Fruit fly (Drosophila melanogaster): ENCODE data around the gene Sytalpha.

The Sytalpha gene

DNA sequence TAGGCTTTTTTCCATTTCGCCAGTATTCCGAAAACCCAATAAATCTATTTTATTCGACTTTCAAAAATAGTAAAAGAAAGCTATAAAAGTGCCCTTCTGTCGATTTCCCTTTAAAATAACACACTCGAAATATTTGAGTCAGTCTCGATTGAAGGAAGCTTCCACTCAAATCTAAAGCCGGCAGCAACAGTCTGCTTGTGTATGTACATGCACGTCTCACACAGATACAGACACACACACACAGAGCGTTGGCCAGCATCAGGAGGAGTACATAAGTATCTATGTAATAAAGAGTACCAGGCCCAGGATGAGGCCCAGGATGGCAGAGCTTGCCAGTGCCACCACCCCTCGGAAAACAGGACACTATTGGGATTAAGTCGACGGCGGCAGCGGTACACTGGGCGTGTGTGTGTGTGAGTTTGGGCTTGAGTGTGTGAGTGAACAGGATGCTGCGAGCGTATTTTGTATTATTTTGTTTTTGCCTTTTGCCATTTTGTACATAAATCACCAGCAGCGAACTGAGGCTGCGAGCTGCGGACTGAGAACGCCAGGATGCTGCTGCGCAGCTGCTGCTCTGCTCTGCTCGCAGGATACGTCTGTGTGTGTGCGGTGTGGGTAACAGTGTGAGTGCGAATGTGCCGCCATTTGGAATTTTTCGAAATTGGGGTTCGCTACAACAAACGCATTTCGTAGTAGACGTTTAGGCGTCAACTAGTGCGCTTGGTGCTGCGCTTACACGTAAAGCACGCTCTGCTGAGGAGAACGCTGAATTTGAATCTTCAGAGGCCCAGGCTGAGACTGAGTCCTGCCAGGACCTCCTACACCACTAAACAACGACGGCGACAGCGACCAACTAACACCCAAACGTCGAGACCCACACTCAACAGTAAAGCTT lies 31.7 kb upstream of the Sytalpha start (continued):
- TF ChIP-seq z (GFP tag; IDR thresholded peaks at IDR 0.05) (peak; percentile 92), CG13894 (tag; optimal IDR thresholded peaks at IDR 0.05) (peak; percentile 39), ci (GFP tag; IDR thresholded peaks at IDR 0.05) (peak; percentile 34; the same call in 1 of the 3 replicates), CG1602 (GFP tag; optimal IDR thresholded peaks at IDR 0.05) (no peak), mirr (GFP tag; optimal IDR thresholded peaks at IDR 0.05) (peak; percentile 34), ewg (GFP tag; optimal IDR thresholded peaks at IDR 0.05) (peak; percentile 7), chinmo (GFP tag; IDR thresholded peaks at IDR 0.05; ENCODE audit: partially characterized antibody) (0 out of 4 replicates have a peak, but pooled peaks have one; percentile 52), Sry-β (GFP tag; optimal IDR thresholded peaks at IDR 0.05) (no peak), Myb (GFP tag; optimal IDR thresholded peaks at IDR 0.05) (no peak), Deaf1 (tag; optimal IDR thresholded peaks at IDR 0.05) (peak; percentile 7), CG12942 (GFP tag; optimal IDR thresholded peaks at IDR 0.05) (no peak), CG17361 (GFP tag; IDR thresholded peaks at IDR 0.05) (no peak), gt (GFP tag; IDR thresholded peaks at IDR 0.05) (no peak), br (optimal IDR thresholded peaks at IDR 0.05) (no peak), CG11560 (tag; IDR thresholded peaks at IDR 0.05) (no peak), lilli (GFP tag; optimal IDR thresholded peaks at IDR 0.05) (no peak), E2f1 (GFP tag; IDR thresholded peaks at IDR 0.05) (no peak), BEAF-32 (GFP tag; optimal IDR thresholded peaks at IDR 0.05) (no peak), CG5180 (GFP tag; optimal IDR thresholded peaks at IDR 0.05) (no peak), CG14441 (GFP tag; IDR thresholded peaks at IDR 0.05) (no peak)

DNA sequence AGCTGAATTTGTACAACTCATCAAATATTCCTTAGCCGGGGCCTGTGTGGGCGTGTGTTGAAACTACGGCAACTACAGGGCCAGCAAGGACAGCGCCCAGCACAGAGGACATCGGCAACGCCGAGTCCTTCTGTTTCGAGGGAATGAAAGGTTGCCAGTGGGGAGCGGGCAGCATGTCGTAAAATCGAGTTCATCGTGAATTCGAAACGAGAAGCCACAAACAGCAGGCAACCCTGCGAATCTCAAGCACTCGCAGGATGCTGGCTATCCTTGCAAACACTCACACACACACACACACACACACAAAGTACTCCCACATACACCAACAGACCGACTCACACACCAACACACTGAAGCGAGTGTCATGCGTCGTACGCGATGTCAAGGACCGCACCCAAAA lies 30.1 kb upstream of the Sytalpha start:
- TF ChIP-seq Med (GFP tag) (peak; percentile 68), CG6272 (GFP tag; IDR thresholded peaks at IDR 0.05) (no peak), Dbx (GFP tag; IDR thresholded peaks at IDR 0.05) (0 out of 3 replicates have a peak, but pooled peaks have one; percentile 20), cg (GFP tag; optimal IDR thresholded peaks at IDR 0.05) (peak; percentile 21), Deaf1 (tag; optimal IDR thresholded peaks at IDR 0.05) (peak; percentile 45), chm (GFP tag; IDR thresholded peaks at IDR 0.05) (0 out of 2 replicates have a peak, but pooled peaks have one; percentile 28), chinmo (GFP tag; IDR thresholded peaks at IDR 0.05; ENCODE audit: partially characterized antibody) (0 out of 4 replicates have a peak, but pooled peaks have one; percentile 61), CG17361 (GFP tag; IDR thresholded peaks at IDR 0.05) (no peak), Adf1 (GFP tag; IDR thresholded peaks at IDR 0.05) (peak; percentile 30; the same call in 1 of the 2 replicates), h (optimal IDR thresholded peaks at IDR 0.05) (no peak), abd-A (tag; optimal IDR thresholded peaks at IDR 0.05) (peak; percentile 72)

DNA sequence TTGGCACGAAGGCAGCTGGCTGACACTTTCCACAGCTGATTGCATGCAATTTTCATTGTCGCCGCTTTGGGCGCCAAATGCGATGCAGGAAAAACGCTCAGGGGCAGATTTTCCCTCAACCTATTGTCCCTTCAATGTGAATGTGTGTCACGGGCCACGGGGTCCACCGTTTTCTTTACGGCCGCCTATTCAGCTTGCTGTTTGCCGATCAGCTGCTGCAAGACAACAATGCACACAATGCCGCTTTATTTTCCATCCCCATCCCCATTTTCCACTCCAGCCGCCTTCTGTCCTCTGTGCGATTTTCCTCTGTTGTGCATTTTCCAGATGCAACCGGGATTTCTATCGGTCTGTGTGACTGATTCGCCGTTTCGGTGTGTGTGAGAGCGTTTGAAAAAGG lies 27.4 kb upstream of the Sytalpha start:
- TF ChIP-seq D (optimal IDR thresholded peaks at IDR 0.05): peak; percentile 92
- TF ChIP-seq D (GFP tag; optimal IDR thresholded peaks at IDR 0.05): peak; percentile 52
- no peak for TF ChIP-seq ssp (GFP tag; IDR thresholded peaks at IDR 0.05)
- TF ChIP-seq CG11504 (tag; optimal IDR thresholded peaks at IDR 0.05): no peak
- peak; percentile 20 for TF ChIP-seq kni (GFP tag; optimal IDR thresholded peaks at IDR 0.05)
- peak; percentile 53 for TF ChIP-seq ac (GFP tag; optimal IDR thresholded peaks at IDR 0.05)
- TF ChIP-seq crp (GFP tag; optimal IDR thresholded peaks at IDR 0.05): peak in 1 of 2 experiments; percentile 42
- TF ChIP-seq Gsc (GFP tag; IDR thresholded peaks at IDR 0.05): no peak
- no peak for TF ChIP-seq al (GFP tag; IDR thresholded peaks at IDR 0.05)
- no peak for TF ChIP-seq CG2129 (GFP tag; IDR thresholded peaks at IDR 0.05; ENCODE audit: partially characterized antibody)
- peak; percentile 12; the same call in 1 of the 2 replicates for TF ChIP-seq lmd (GFP tag; IDR thresholded peaks at IDR 0.05)
- TF ChIP-seq CG12155 (GFP tag; optimal IDR thresholded peaks at IDR 0.05): no peak
- TF ChIP-seq pros (GFP tag; optimal IDR thresholded peaks at IDR 0.05): peak; percentile 76

Data from whole organism, embryonic.